Worm (Caenorhabditis elegans) whole organism, L3 larva: ENCODE results near the gene trp-1.

ENCODE experiments used
- R02D3.7 ChIP-seq: fragments of 150-350 bp; optimal IDR thresholded peaks from 2 replicates; lab custom pipeline; 2014; ENCODE audit warnings: missing biosample characterization, missing genetic modification characterization
- ZK546.5 ChIP-seq: sonication (generic microtip); optimal IDR thresholded peaks from 2 replicates; lab custom pipeline; 2017; ENCODE audit warnings: missing biosample characterization, missing genetic modification characterization
- aly-2 ChIP-seq: fragments of 150-350 bp; optimal IDR thresholded peaks from 2 replicates; lab custom pipeline; 2014; ENCODE audit warnings: missing biosample characterization, missing genetic modification characterization
- ceh-28 ChIP-seq: fragments of 150-350 bp; optimal IDR thresholded peaks from 2 replicates; lab custom pipeline; 2014; ENCODE audit warnings: missing biosample characterization, missing genetic modification reagents, missing genetic modification characterization
- ceh-82 ChIP-seq: fragments of 150-350 bp; optimal IDR thresholded peaks from 2 replicates; lab custom pipeline; 2014; ENCODE audit warnings: missing biosample characterization, missing genetic modification characterization
- daf-12 ChIP-seq: fragments of 150-350 bp; optimal IDR thresholded peaks from 2 replicates; lab custom pipeline; 2014; ENCODE audit warnings: missing biosample characterization, missing genetic modification reagents, missing genetic modification characterization
- egl-27 ChIP-seq: sonication (generic microtip); optimal IDR thresholded peaks from 4 replicates; lab custom pipeline; 2017; ENCODE audit warnings: missing biosample characterization, missing genetic modification reagents, missing genetic modification characterization
- egl-5 ChIP-seq: fragments of 150-350 bp; optimal IDR thresholded peaks from 2 replicates; lab custom pipeline; 2017; ENCODE audit warnings: missing biosample characterization, missing genetic modification reagents, missing genetic modification characterization, inconsistent platforms
- elt-1 ChIP-seq: fragments of 150-350 bp; optimal IDR thresholded peaks from 2 replicates; lab custom pipeline; 2014; ENCODE audit warnings: missing biosample characterization, missing genetic modification characterization
- elt-2 ChIP-seq: sonication (generic microtip); optimal IDR thresholded peaks from 2 replicates; lab custom pipeline; 2016; ENCODE audit warnings: missing genetic modification reagents, mild to moderate bottlenecking, missing genetic modification characterization, missing compliant biosample characterization
- elt-3 ChIP-seq, 3 experiments: fragments of 150-350 bp in 1 of 3; sonication (generic microtip) in 2 of 3; optimal IDR thresholded peaks; 2 replicates in 2 of 3; 4 replicates in 1 of 3; lab custom pipeline; 2014 to 2017; ENCODE audit warnings: missing biosample characterization in 3 of 3, missing genetic modification characterization in 3 of 3
- fkh-10 ChIP-seq: sonication (generic microtip); optimal IDR thresholded peaks from 2 replicates; lab custom pipeline; 2017; ENCODE audit warnings: missing biosample characterization, missing genetic modification reagents, missing genetic modification characterization
- fos-1 ChIP-seq: fragments of 150-350 bp; optimal IDR thresholded peaks from 2 replicates; lab custom pipeline; 2014; ENCODE audit warnings: missing biosample characterization, missing genetic modification characterization
- jun-1 ChIP-seq: fragments of 150-350 bp; optimal IDR thresholded peaks from 2 replicates; lab custom pipeline; 2014; ENCODE audit warnings: missing biosample characterization, missing genetic modification reagents, missing genetic modification characterization
- lin-15B ChIP-seq: fragments of 150-350 bp; optimal IDR thresholded peaks from 2 replicates; lab custom pipeline; 2014; ENCODE audit warnings: missing biosample characterization, missing genetic modification characterization
- lin-39 ChIP-seq: fragments of 150-350 bp; optimal IDR thresholded peaks from 2 replicates; lab custom pipeline; 2018; ENCODE audit warnings: missing biosample characterization, missing genetic modification reagents, missing genetic modification characterization
- lsy-12 ChIP-seq: sonication (generic microtip); optimal IDR thresholded peaks from 2 replicates; lab custom pipeline; 2016; ENCODE audit warnings: mild to moderate bottlenecking, missing genetic modification characterization, missing compliant biosample characterization
- mml-1 ChIP-seq: fragments of 150-350 bp; sonication (generic microtip); optimal IDR thresholded peaks from 3 replicates; lab custom pipeline; 2014; ENCODE audit warnings: missing biosample characterization, missing genetic modification characterization
- nfya-1 ChIP-seq: sonication (generic microtip); optimal IDR thresholded peaks from 2 replicates; lab custom pipeline; 2017; ENCODE audit warnings: missing genetic modification characterization, mild to moderate bottlenecking, missing compliant biosample characterization, antibody characterized with exemption, moderate library complexity; ENCODE audit not compliant: insufficient read depth
- nhr-11 ChIP-seq: fragments of 150-350 bp; optimal IDR thresholded peaks from 2 replicates; lab custom pipeline; 2014; ENCODE audit warnings: missing biosample characterization, missing genetic modification characterization
- nhr-237 ChIP-seq: fragments of 150-350 bp; optimal IDR thresholded peaks from 2 replicates; lab custom pipeline; 2014; ENCODE audit warnings: missing biosample characterization, missing genetic modification characterization
- nhr-25 ChIP-seq: sonication (generic microtip); optimal IDR thresholded peaks from 2 replicates; lab custom pipeline; 2017; ENCODE audit warnings: missing biosample characterization, missing genetic modification characterization
- nhr-28 ChIP-seq: fragments of 150-350 bp; optimal IDR thresholded peaks from 2 replicates; lab custom pipeline; 2014; ENCODE audit warnings: missing biosample characterization, missing genetic modification characterization
- nhr-43 ChIP-seq: sonication (generic microtip); optimal IDR thresholded peaks from 2 replicates; lab custom pipeline; 2016; ENCODE audit warnings: mild to moderate bottlenecking, missing genetic modification characterization, missing compliant biosample characterization; ENCODE audit not compliant: poor library complexity, severe bottlenecking
- nhr-76 ChIP-seq: fragments of 150-350 bp; sonication (generic microtip); optimal IDR thresholded peaks from 5 replicates; lab custom pipeline; 2014; ENCODE audit warnings: missing biosample characterization, missing genetic modification characterization
- nhr-77 ChIP-seq: fragments of 150-350 bp; optimal IDR thresholded peaks from 2 replicates; lab custom pipeline; 2014; ENCODE audit warnings: missing biosample characterization, missing genetic modification characterization
- pha-4 ChIP-seq: fragments of 150-350 bp; optimal IDR thresholded peaks from 2 replicates; lab custom pipeline; 2014; ENCODE audit warnings: missing biosample characterization, missing genetic modification reagents, missing genetic modification characterization
- pqm-1 ChIP-seq: fragments of 150-350 bp; optimal IDR thresholded peaks from 2 replicates; lab custom pipeline; 2017; ENCODE audit warnings: missing biosample characterization, missing genetic modification characterization, inconsistent platforms
- sea-2 ChIP-seq: fragments of 150-350 bp; sonication (generic microtip); optimal IDR thresholded peaks from 4 replicates; lab custom pipeline; 2014; ENCODE audit warnings: missing biosample characterization, missing genetic modification reagents, missing genetic modification characterization
- skn-1 ChIP-seq: fragments of 150-350 bp; optimal IDR thresholded peaks from 2 replicates; lab custom pipeline; 2014; ENCODE audit warnings: missing biosample characterization, missing genetic modification characterization
- snpc-4 ChIP-seq: fragments of 150-350 bp; optimal IDR thresholded peaks from 2 replicates; lab custom pipeline; 2014; ENCODE audit warnings: missing biosample characterization, missing genetic modification characterization
- tbx-2 ChIP-seq: sonication (generic microtip); optimal IDR thresholded peaks from 2 replicates; lab custom pipeline; 2016; ENCODE audit warnings: mild to moderate bottlenecking, missing genetic modification characterization, missing compliant biosample characterization
- unc-62 ChIP-seq: fragments of 150-350 bp; sonication (generic microtip); optimal IDR thresholded peaks from 4 replicates; lab custom pipeline; 2014; ENCODE audit warnings: missing biosample characterization, missing genetic modification reagents, missing genetic modification characterization
- zag-1 ChIP-seq: fragments of 150-350 bp; optimal IDR thresholded peaks from 2 replicates; lab custom pipeline; 2014; ENCODE audit warnings: missing biosample characterization, missing genetic modification characterization
- ztf-11 ChIP-seq: fragments of 150-350 bp; optimal IDR thresholded peaks from 2 replicates; lab custom pipeline; 2014; ENCODE audit warnings: missing biosample characterization, missing genetic modification characterization

trp-1 gene

DNA sequence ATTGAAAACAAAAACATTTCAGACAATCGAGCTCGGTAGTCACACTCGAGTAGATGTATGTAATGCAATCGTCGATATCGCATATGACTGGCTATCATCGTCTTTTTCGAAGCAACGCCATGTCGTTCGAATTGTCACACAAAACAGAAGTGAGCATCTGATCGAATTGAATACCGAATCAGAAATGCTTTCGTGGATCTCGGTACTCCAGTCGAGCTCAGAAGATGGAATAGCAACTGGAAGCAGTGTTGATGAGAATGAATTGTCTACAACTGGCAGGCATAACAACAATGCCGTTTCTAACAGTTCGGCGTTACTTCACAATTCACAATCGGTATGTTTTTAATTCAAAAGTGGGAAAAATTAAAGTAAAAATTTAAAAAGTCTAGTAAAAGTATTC, 25.7 kb upstream of the trp-1 start:
- TF ChIP-seq skn-1 (tag; lab: Kevin White, UChicago), result no peak
- TF ChIP-seq unc-62 (GFP tag; lab: Kevin White, UChicago), result no peak
- no peak for TF ChIP-seq elt-1 (tag; lab: Kevin White, UChicago)
- TF ChIP-seq nhr-76 (tag; lab: Kevin White, UChicago), result no peak
- TF ChIP-seq fkh-10 (GFP tag; lab: Kevin White, UChicago), result no peak

ce11 chrIII:8509644-8510393, 25.1 kb upstream of the trp-1 start:
- no peak for TF ChIP-seq ZK546.5 (tag; lab: Kevin White, UChicago)
- peak; percentile 58 for TF ChIP-seq lin-39 (tag; lab: Kevin White, UChicago)
- TF ChIP-seq tbx-2 (tag; lab: Kevin White, UChicago), result no peak
- peak; percentile 42 for TF ChIP-seq fkh-10 (GFP tag; lab: Kevin White, UChicago)
- TF ChIP-seq lin-15B (tag; lab: Kevin White, UChicago), result peak; percentile 12
- TF ChIP-seq mml-1, result no peak
- TF ChIP-seq nhr-43 (tag; lab: Kevin White, UChicago), result no peak
- TF ChIP-seq nfya-1, result peak; percentile 51
- no peak for TF ChIP-seq ztf-11

ce11 chrIII:8511711-8512110, 23.2 kb upstream of the trp-1 start:
- TF ChIP-seq fos-1 (tag; lab: Kevin White, UChicago) (no peak), pha-4 (no peak), egl-5 (tag; lab: Kevin White, UChicago) (no peak), nfya-1 (peak; percentile 45), elt-2 (tag; lab: Kevin White, UChicago) (no peak), nhr-76 (tag; lab: Kevin White, UChicago) (no peak), egl-27 (no peak), nhr-43 (tag; lab: Kevin White, UChicago) (no peak), fkh-10 (GFP tag; lab: Kevin White, UChicago) (peak; percentile 87)

DNA sequence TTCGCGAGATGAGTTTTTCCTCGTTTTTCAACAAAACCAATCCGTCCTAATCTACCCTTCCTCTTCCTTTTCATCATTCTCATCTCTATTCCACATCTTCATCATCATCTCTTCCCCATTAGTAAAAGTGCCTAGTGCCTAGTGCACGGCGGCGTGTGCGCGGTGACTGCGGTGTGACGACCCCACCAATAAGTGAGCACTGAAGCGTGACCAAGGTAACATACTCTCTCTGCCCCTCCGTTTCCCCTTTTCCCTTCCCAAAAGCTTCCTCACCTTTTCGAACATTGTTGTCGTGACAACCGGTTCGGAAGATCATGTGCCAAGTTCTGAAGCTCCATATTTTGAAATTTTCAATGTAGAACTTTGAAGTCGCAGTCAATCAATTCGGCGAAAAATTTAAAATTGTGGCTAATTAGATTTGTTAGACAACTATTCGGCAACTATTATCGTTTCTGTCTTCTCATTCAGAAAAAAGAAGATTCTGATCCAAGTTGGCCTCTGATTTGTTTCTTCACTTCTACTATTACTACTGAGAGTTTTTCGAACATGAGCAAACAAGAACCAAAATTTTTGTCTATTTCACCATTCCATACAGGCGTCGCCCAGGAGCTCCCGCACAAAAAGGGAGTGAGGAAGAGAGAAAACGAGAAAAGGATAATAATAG, 22.5 kb upstream of the trp-1 start:
- TF ChIP-seq lsy-12 (tag; lab: Kevin White, UChicago) (no peak), nhr-77 (tag; lab: Kevin White, UChicago) (no peak), nhr-11 (tag; lab: Kevin White, UChicago) (no peak), nhr-43 (tag; lab: Kevin White, UChicago) (no peak), egl-5 (tag; lab: Kevin White, UChicago) (no peak), jun-1 (tag; lab: Kevin White, UChicago) (no peak), ceh-28 (tag; lab: Kevin White, UChicago) (no peak), sea-2 (no peak), pha-4 (no peak), ceh-82 (tag; lab: Kevin White, UChicago) (no peak), ZK546.5 (tag; lab: Kevin White, UChicago) (no peak), aly-2 (no peak), elt-3 (tag; optimal IDR thresholded peaks at IDR 0.05; lab: Kevin White, UChicago) (no peak), elt-2 (tag; lab: Kevin White, UChicago) (no peak), nhr-28 (tag; lab: Kevin White, UChicago) (no peak)

- no peak for TF ChIP-seq tbx-2 (tag; lab: Kevin White, UChicago)
- TF ChIP-seq aly-2, result peak; percentile 25
- TF ChIP-seq, all 47 proteins: peak for 1
These were observed 15.9 kb upstream of the trp-1 start for ce11 chrIII:8518990-8519389.

DNA sequence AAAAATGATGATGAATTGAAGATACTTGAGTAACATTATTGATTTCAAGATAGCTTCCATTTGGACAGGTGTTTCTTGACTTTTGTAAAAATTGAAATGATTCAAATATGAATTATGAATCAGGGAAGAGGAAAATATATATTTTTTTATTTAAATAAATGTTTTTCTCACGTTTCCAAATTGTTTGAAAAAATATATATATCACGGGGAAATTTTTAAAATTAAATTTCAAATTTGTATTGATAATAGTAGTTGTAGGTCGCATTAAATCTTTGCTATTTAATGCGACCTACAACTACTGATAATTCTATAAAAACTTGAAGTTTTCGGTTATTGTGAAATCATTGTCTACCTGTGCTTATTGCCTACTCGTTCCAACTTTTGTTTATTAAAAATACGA, 15.0 kb upstream of the trp-1 start, which contains the start of gene ZC21.8:
ZC21.8 (minus strand) TSS at position 101 of the 400 bp plus-strand sequence.
- TF ChIP-seq lin-15B (tag; lab: Kevin White, UChicago) (no peak), daf-12 (tag; lab: Kevin White, UChicago) (no peak), nhr-25 (tag; lab: Kevin White, UChicago) (no peak), fkh-10 (GFP tag; lab: Kevin White, UChicago) (no peak), skn-1 (tag; lab: Kevin White, UChicago) (no peak), elt-1 (tag; lab: Kevin White, UChicago) (no peak), nhr-28 (tag; lab: Kevin White, UChicago) (no peak), lin-39 (tag; lab: Kevin White, UChicago) (no peak), pqm-1 (tag; lab: Kevin White, UChicago) (no peak), snpc-4 (tag; lab: Kevin White, UChicago) (no peak), jun-1 (tag; lab: Kevin White, UChicago) (no peak), zag-1 (tag; lab: Kevin White, UChicago) (no peak), aly-2 (no peak), fos-1 (tag; lab: Kevin White, UChicago) (no peak), ceh-28 (tag; lab: Kevin White, UChicago) (no peak), R02D3.7 (tag; lab: Kevin White, UChicago) (no peak), nhr-237 (tag; lab: Kevin White, UChicago) (no peak)
- TF ChIP-seq, all 47 proteins: peak for 0
